Fruit fly (Drosophila melanogaster): ENCODE measurements around the gene rumi.
A peak's percentile ranks its signal among the peaks of the same experiment; 100 is the strongest.

The rumi gene

DNA sequence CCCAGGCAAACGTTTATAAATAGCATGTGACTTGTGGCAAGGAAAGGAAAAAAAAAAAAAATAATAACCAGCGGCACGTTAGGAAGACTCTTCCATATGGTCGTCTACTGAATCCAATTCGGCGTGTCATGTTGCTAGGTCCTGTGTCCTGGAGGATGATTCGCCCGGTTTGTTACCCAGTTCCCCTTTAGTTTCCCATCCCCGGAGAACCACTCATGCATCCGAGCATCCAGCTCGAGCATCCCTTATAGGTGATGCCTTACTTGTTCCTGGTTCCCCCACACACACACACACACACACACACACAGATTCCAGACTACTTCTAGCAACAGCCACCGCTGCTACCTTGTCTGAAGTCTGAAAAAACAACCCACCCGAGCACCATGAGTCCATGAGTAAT is 32.5 kb downstream of the rumi start:
- TF ChIP-seq fd96Ca (GFP tag; IDR thresholded peaks at IDR 0.05) (no peak), rn (GFP tag; IDR thresholded peaks at IDR 0.05) (no peak), CG34367 (tag; optimal IDR thresholded peaks at IDR 0.05) (no peak), D1 (tag; optimal IDR thresholded peaks at IDR 0.05) (no peak), CG10348 (GFP tag; IDR thresholded peaks at IDR 0.05) (no peak), CG17806 (tag; optimal IDR thresholded peaks at IDR 0.05) (no peak), Ets98B (GFP tag; IDR thresholded peaks at IDR 0.05) (no peak), CG4496 (GFP tag; IDR thresholded peaks at IDR 0.05) (no peak), EcR (GFP tag; optimal IDR thresholded peaks at IDR 0.05) (no peak), CG8159 (tag; optimal IDR thresholded peaks at IDR 0.05) (no peak), CG8301 (tag; optimal IDR thresholded peaks at IDR 0.05) (no peak), CG14655 (GFP tag; optimal IDR thresholded peaks at IDR 0.05) (no peak), Snoo (tag; optimal IDR thresholded peaks at IDR 0.05) (no peak), Pif1A (GFP tag; optimal IDR thresholded peaks at IDR 0.05) (no peak), CG15710 (tag; optimal IDR thresholded peaks at IDR 0.05) (no peak), CG13204 (GFP tag; optimal IDR thresholded peaks at IDR 0.05) (no peak), CG32121 (GFP tag; IDR thresholded peaks at IDR 0.05) (no peak)

- TF ChIP-seq CG32121 (GFP tag; IDR thresholded peaks at IDR 0.05) (no peak), CG9948 (tag; optimal IDR thresholded peaks at IDR 0.05) (no peak), CG13204 (GFP tag; optimal IDR thresholded peaks at IDR 0.05) (no peak), EcR (GFP tag; optimal IDR thresholded peaks at IDR 0.05) (no peak), CG12605 (GFP tag; IDR thresholded peaks at IDR 0.05) (no peak), CG14655 (GFP tag; optimal IDR thresholded peaks at IDR 0.05) (no peak), CG34367 (tag; optimal IDR thresholded peaks at IDR 0.05) (no peak), Ets98B (GFP tag; IDR thresholded peaks at IDR 0.05) (no peak), fd96Ca (GFP tag; IDR thresholded peaks at IDR 0.05) (no peak), Snoo (tag; optimal IDR thresholded peaks at IDR 0.05) (no peak), Pif1B (GFP tag; optimal IDR thresholded peaks at IDR 0.05) (no peak), Pif1A (GFP tag; optimal IDR thresholded peaks at IDR 0.05) (no peak), CG4496 (GFP tag; IDR thresholded peaks at IDR 0.05) (no peak), CG8159 (tag; optimal IDR thresholded peaks at IDR 0.05) (no peak), rn (GFP tag; IDR thresholded peaks at IDR 0.05) (no peak), D1 (tag; optimal IDR thresholded peaks at IDR 0.05) (no peak), CG10348 (GFP tag; IDR thresholded peaks at IDR 0.05) (no peak)
These were observed 39.7 kb downstream of the rumi start, which contains the start of gene CG4907 for dm6 chr3R:22710662-22711061. Gene CG4907, minus strand, starts transcription at chr3R:22710762.

- no peak for TF ChIP-seq Pif1B (GFP tag; optimal IDR thresholded peaks at IDR 0.05)
- no peak for TF ChIP-seq Ets98B (GFP tag; IDR thresholded peaks at IDR 0.05)
- no peak for TF ChIP-seq CG10348 (GFP tag; IDR thresholded peaks at IDR 0.05)
- TF ChIP-seq EcR (GFP tag; optimal IDR thresholded peaks at IDR 0.05), result no peak
- no peak for TF ChIP-seq fd96Ca (GFP tag; IDR thresholded peaks at IDR 0.05)
- no peak for TF ChIP-seq Pif1A (GFP tag; optimal IDR thresholded peaks at IDR 0.05)
- no peak for TF ChIP-seq rn (GFP tag; IDR thresholded peaks at IDR 0.05)
- TF ChIP-seq CG34367 (tag; optimal IDR thresholded peaks at IDR 0.05), result no peak
- no peak for TF ChIP-seq CG8301 (tag; optimal IDR thresholded peaks at IDR 0.05)
- no peak for TF ChIP-seq gl (tag; optimal IDR thresholded peaks at IDR 0.05)
- TF ChIP-seq CG8159 (tag; optimal IDR thresholded peaks at IDR 0.05), result no peak
- TF ChIP-seq CG9948 (tag; optimal IDR thresholded peaks at IDR 0.05), result no peak
- TF ChIP-seq CG17806 (tag; optimal IDR thresholded peaks at IDR 0.05), result no peak
- no peak for TF ChIP-seq CG32121 (GFP tag; IDR thresholded peaks at IDR 0.05)
- TF ChIP-seq D1 (tag; optimal IDR thresholded peaks at IDR 0.05), result no peak
- TF ChIP-seq CG13204 (GFP tag; optimal IDR thresholded peaks at IDR 0.05), result no peak
- TF ChIP-seq CG14655 (GFP tag; optimal IDR thresholded peaks at IDR 0.05), result no peak
- TF ChIP-seq Snoo (tag; optimal IDR thresholded peaks at IDR 0.05), result no peak
- no peak for TF ChIP-seq CG15710 (tag; optimal IDR thresholded peaks at IDR 0.05)
- no peak for TF ChIP-seq CG4496 (GFP tag; IDR thresholded peaks at IDR 0.05)
These were observed 43.2 kb downstream of the rumi start, which contains the start of gene CG13842 for dm6 chr3R:22707178-22707577. Gene CG13842, minus strand, starts transcription at chr3R:22707278.

DNA sequence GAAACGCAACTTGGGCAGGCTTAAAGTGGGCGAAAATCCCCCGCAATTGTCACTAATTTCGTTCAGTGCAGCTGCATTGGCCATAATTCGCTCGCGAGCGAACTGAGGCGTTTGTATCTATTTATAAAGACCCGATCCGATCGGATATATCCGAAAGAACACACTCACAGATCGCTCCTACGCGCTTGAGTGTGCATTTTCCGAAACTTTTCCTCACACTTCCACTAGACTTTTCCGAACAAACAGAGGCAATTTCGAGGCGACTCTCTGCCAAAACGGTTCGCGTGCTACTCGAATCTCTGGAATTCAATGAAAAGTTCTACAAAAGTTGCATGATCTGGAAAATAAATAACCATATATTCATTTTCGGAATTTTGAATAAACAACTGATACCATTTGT is 48.6 kb downstream of the rumi start, which contains the start of the genes CG6972 and CCAP:
Gene CG6972, plus strand, starts transcription at position 215 of the 400 bp plus-strand sequence.
Gene CCAP, minus strand, starts transcription at position 292 of the 400 bp plus-strand sequence.
- TF ChIP-seq CG13204 (GFP tag; optimal IDR thresholded peaks at IDR 0.05) (no peak), CG32121 (GFP tag; IDR thresholded peaks at IDR 0.05) (0 out of 2 replicates have a peak, but pooled peaks have one; percentile 28)

Measured in whole organism, pupa.